Worm (Caenorhabditis elegans) whole organism, L2 larva: ENCODE results near the gene F14H3.15.

ENCODE experiments used
- ZK546.5 ChIP-seq: sonication (generic microtip); optimal IDR thresholded peaks from 2 replicates; lab custom pipeline; 2017; ENCODE audit warnings: missing biosample characterization, missing genetic modification characterization
- ceh-82 ChIP-seq: fragments of 150-350 bp; optimal IDR thresholded peaks from 2 replicates; lab custom pipeline; 2014; ENCODE audit warnings: missing biosample characterization, missing genetic modification characterization
- elt-3 ChIP-seq: sonication (generic microtip); optimal IDR thresholded peaks from 2 replicates; lab custom pipeline; 2017; ENCODE audit warnings: missing biosample characterization, missing genetic modification characterization
- nhr-11 ChIP-seq: fragments of 150-350 bp; optimal IDR thresholded peaks from 2 replicates; lab custom pipeline; 2014; ENCODE audit warnings: missing biosample characterization, missing genetic modification characterization
- nhr-12 ChIP-seq: fragments of 150-350 bp; optimal IDR thresholded peaks from 2 replicates; lab custom pipeline; 2014; ENCODE audit warnings: missing biosample characterization, missing genetic modification characterization
- sem-4 ChIP-seq: fragments of 150-350 bp; optimal IDR thresholded peaks from 2 replicates; lab custom pipeline; 2014; ENCODE audit warnings: missing biosample characterization, missing genetic modification reagents, missing genetic modification characterization
- unc-39 ChIP-seq: fragments of 150-350 bp; optimal IDR thresholded peaks from 2 replicates; lab custom pipeline; 2014; ENCODE audit warnings: missing biosample characterization, missing genetic modification characterization

DNA sequence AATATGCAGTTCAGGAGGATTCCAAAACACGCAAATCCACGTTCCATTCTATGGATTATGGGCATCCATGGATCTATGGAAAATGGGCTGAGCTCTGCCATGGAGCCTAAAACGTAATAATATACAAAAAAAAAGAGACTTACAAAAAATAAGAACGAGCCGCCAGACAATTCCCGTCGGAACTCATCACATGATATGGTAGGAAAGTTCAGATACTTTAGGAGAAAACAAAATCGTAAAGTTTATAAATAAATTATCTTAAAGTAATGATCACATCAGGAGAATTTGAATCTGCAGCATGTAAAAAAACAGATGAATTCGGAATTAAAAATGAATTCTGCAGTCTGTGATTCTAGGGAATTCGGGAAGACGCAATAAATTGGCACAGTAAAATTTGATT lies 44.4 kb downstream of the F14H3.15 start, which contains the start of gene str-232:
- no peak for TF ChIP-seq ZK546.5 (tag; lab: Kevin White, UChicago)
- TF ChIP-seq sem-4 (tag; lab: Kevin White, UChicago): no peak
- no peak for TF ChIP-seq nhr-12
- no peak for TF ChIP-seq unc-39
- TF ChIP-seq ceh-82 (tag; lab: Kevin White, UChicago): no peak
- no peak for TF ChIP-seq elt-3 (tag; lab: Kevin White, UChicago)
- no peak for TF ChIP-seq nhr-11 (tag; lab: Kevin White, UChicago)
